Fruit fly (Drosophila melanogaster): ENCODE data around the gene CheA84a.

The CheA84a gene

dm6 chr3R:8181412-8182108 lies 23.1 kb downstream of the CheA84a start, which contains the start of gene grn (continued):
- peak; percentile 32 for TF ChIP-seq HHEX (GFP tag; optimal IDR thresholded peaks at IDR 0.05)
- TF ChIP-seq CG4360 (GFP tag; IDR thresholded peaks at IDR 0.05), result peak; percentile 100
- TF ChIP-seq bigmax (GFP tag; optimal IDR thresholded peaks at IDR 0.05), result no peak
- peak; percentile 24; the same call in 1 of the 2 replicates for TF ChIP-seq Atf6 (GFP tag; IDR thresholded peaks at IDR 0.05)
- TF ChIP-seq Stat92E (GFP tag; optimal IDR thresholded peaks at IDR 0.05), result peak in 1 of 3 experiments; percentile 23
- TF ChIP-seq CG9817 (tag; optimal IDR thresholded peaks at IDR 0.05), result peak; percentile 10
- no peak for TF ChIP-seq CG6683 (GFP tag; optimal IDR thresholded peaks at IDR 0.05)
- no peak for TF ChIP-seq disco-r (GFP tag; optimal IDR thresholded peaks at IDR 0.05)
- TF ChIP-seq CG11398 (GFP tag; optimal IDR thresholded peaks at IDR 0.05), result no peak
- TF ChIP-seq gcm (GFP tag; optimal IDR thresholded peaks at IDR 0.05), result peak; percentile 84
- no peak for TF ChIP-seq CG1233 (GFP tag; optimal IDR thresholded peaks at IDR 0.05)
- TF ChIP-seq D19A (tag; optimal IDR thresholded peaks at IDR 0.05), result no peak
- TF ChIP-seq Lim3 (GFP tag; IDR thresholded peaks at IDR 0.05), result no peak
- TF ChIP-seq CHES-1-like (GFP tag; optimal IDR thresholded peaks at IDR 0.05), result no peak
- no peak for TF ChIP-seq sima (GFP tag; optimal IDR thresholded peaks at IDR 0.05)
- no peak for TF ChIP-seq CG6813 (GFP tag; optimal IDR thresholded peaks at IDR 0.05)
- TF ChIP-seq CG9797 (GFP tag; optimal IDR thresholded peaks at IDR 0.05), result no peak
- TF ChIP-seq CG16779 (GFP tag; IDR thresholded peaks at IDR 0.05), result 0 out of 2 replicates have a peak, but pooled peaks have one; percentile 5
- peak; percentile 22 for TF ChIP-seq Antp (GFP tag; optimal IDR thresholded peaks at IDR 0.05)
- TF ChIP-seq MTF-1 (GFP tag; optimal IDR thresholded peaks at IDR 0.05; ENCODE audit: borderline replicate concordance), result no peak
- TF ChIP-seq Asciz (GFP tag; optimal IDR thresholded peaks at IDR 0.05), result no peak
- TF ChIP-seq Deaf1 (tag; optimal IDR thresholded peaks at IDR 0.05), result peak; percentile 75
- peak; percentile 29 for TF ChIP-seq CG8290 (GFP tag; optimal IDR thresholded peaks at IDR 0.05)
- peak; percentile 18 to 52 for TF ChIP-seq CG8290 (tag; optimal IDR thresholded peaks at IDR 0.05)
- 0 out of 2 replicates have a peak, but pooled peaks have one; percentile 47 for TF ChIP-seq CG11085 (GFP tag; IDR thresholded peaks at IDR 0.05)
- TF ChIP-seq peb (GFP tag; IDR thresholded peaks at IDR 0.05), result peak; percentile 28; the same call in 1 of the 2 replicates
- no peak for TF ChIP-seq Vsx1 (GFP tag; optimal IDR thresholded peaks at IDR 0.05)
- no peak for TF ChIP-seq CG12236 (GFP tag; optimal IDR thresholded peaks at IDR 0.05)
- no peak for TF ChIP-seq h (optimal IDR thresholded peaks at IDR 0.05)
- TF ChIP-seq HLH4C (GFP tag; IDR thresholded peaks at IDR 0.05; ENCODE audit: partially characterized antibody), result peak; percentile 58; the same call in 2 of the 3 replicates
- TF ChIP-seq Dek (tag; optimal IDR thresholded peaks at IDR 0.05), result no peak
- peak; percentile 29 for TF ChIP-seq nerfin-1 (tag; optimal IDR thresholded peaks at IDR 0.05)
- TF ChIP-seq dpn (GFP tag; optimal IDR thresholded peaks at IDR 0.05), result peak; percentile 4 to 22
- no peak for TF ChIP-seq Hsf (GFP tag; optimal IDR thresholded peaks at IDR 0.05)
- TF ChIP-seq Hr39 (optimal IDR thresholded peaks at IDR 0.05), result no peak
- no peak for TF ChIP-seq hth (optimal IDR thresholded peaks at IDR 0.05)
- no peak for TF ChIP-seq ap (GFP tag; IDR thresholded peaks at IDR 0.05)
- no peak for TF ChIP-seq CG18764 (GFP tag; optimal IDR thresholded peaks at IDR 0.05)
- no peak for TF ChIP-seq CG10209 (GFP tag; optimal IDR thresholded peaks at IDR 0.05)
- TF ChIP-seq unc-4 (GFP tag; IDR thresholded peaks at IDR 0.05; ENCODE audit: partially characterized antibody), result no peak
- TF ChIP-seq mld (GFP tag; IDR thresholded peaks at IDR 0.05; ENCODE audit: partially characterized antibody), result peak; percentile 52; the same call in 1 of the 3 replicates
- peak; percentile 40 for TF ChIP-seq Ets65A (GFP tag)
- TF ChIP-seq CG10565 (GFP tag; optimal IDR thresholded peaks at IDR 0.05), result no peak
- TF ChIP-seq CG13296 (GFP tag; optimal IDR thresholded peaks at IDR 0.05), result no peak
- TF ChIP-seq Optix (GFP tag; IDR thresholded peaks at IDR 0.05), result peak; percentile 33; the same call in 1 of the 3 replicates
- no peak for TF ChIP-seq CG34376 (GFP tag; optimal IDR thresholded peaks at IDR 0.05)
- no peak for TF ChIP-seq Tbp (GFP tag; optimal IDR thresholded peaks at IDR 0.05)
- no peak for TF ChIP-seq CG14667 (GFP tag; IDR thresholded peaks at IDR 0.05)
- TF ChIP-seq Doc3 (GFP tag; IDR thresholded peaks at IDR 0.05; ENCODE audit: partially characterized antibody), result no peak
- no peak for TF ChIP-seq CG17359 (tag; optimal IDR thresholded peaks at IDR 0.05)
